Fruit fly (Drosophila melanogaster): ENCODE results near the gene tey.

The tey gene

dm6 chr3L:19670492-19670891 lies 6.6 kb upstream of the tey start (continued):
- TF ChIP-seq Hr51 (GFP tag; optimal IDR thresholded peaks at IDR 0.05) (peak in 1 of 2 experiments; percentile 38), CG14710 (tag; optimal IDR thresholded peaks at IDR 0.05) (peak; percentile 38), Sox102F (GFP tag; optimal IDR thresholded peaks at IDR 0.05) (peak; percentile 60), sisA (GFP tag; IDR thresholded peaks at IDR 0.05) (peak; percentile 65), row (GFP tag; IDR thresholded peaks at IDR 0.05) (peak; percentile 68), lab (GFP tag; optimal IDR thresholded peaks at IDR 0.05) (peak; percentile 51), CG10267 (tag; optimal IDR thresholded peaks at IDR 0.05) (peak; percentile 30), sd (tag; optimal IDR thresholded peaks at IDR 0.05) (peak; percentile 11), Aef1 (GFP tag; IDR thresholded peaks at IDR 0.05) (no peak), tap (tag; optimal IDR thresholded peaks at IDR 0.05) (peak; percentile 13), CG6689 (GFP tag; IDR thresholded peaks at IDR 0.05) (peak; percentile 61), phol (tag; optimal IDR thresholded peaks at IDR 0.05) (peak; percentile 40), CG1603 (tag; optimal IDR thresholded peaks at IDR 0.05) (peak; percentile 7), crp (GFP tag; optimal IDR thresholded peaks at IDR 0.05) (no peak), az2 (GFP tag; optimal IDR thresholded peaks at IDR 0.05) (peak; percentile 10), nmo (GFP tag; optimal IDR thresholded peaks at IDR 0.05) (peak; percentile 49), Xrp1 (GFP tag; IDR thresholded peaks at IDR 0.05) (peak; percentile 68), CG4424 (GFP tag; optimal IDR thresholded peaks at IDR 0.05) (peak; percentile 43), dan (GFP tag; IDR thresholded peaks at IDR 0.05) (0 out of 2 replicates have a peak, but pooled peaks have one; percentile 9), Oli (tag; optimal IDR thresholded peaks at IDR 0.05) (peak; percentile 51), CG14860 (GFP tag; IDR thresholded peaks at IDR 0.05; ENCODE audit: partially characterized antibody) (no peak), CG12391 (tag; optimal IDR thresholded peaks at IDR 0.05) (peak; percentile 50), CG10959 (GFP tag; IDR thresholded peaks at IDR 0.05) (no peak), CG14441 (GFP tag; IDR thresholded peaks at IDR 0.05) (0 out of 2 replicates have a peak, but pooled peaks have one; percentile 13), CG17829 (tag; optimal IDR thresholded peaks at IDR 0.05) (peak; percentile 49), dm (GFP tag; optimal IDR thresholded peaks at IDR 0.05) (no peak), gem (tag; optimal IDR thresholded peaks at IDR 0.05) (peak; percentile 67), CG15514 (GFP tag; optimal IDR thresholded peaks at IDR 0.05) (no peak), sc (optimal IDR thresholded peaks at IDR 0.05) (no peak), sc (GFP tag; optimal IDR thresholded peaks at IDR 0.05) (peak; percentile 34), unpg (GFP tag; optimal IDR thresholded peaks at IDR 0.05) (peak; percentile 47), CG15601 (tag; optimal IDR thresholded peaks at IDR 0.05) (peak; percentile 35), E2f1 (GFP tag; IDR thresholded peaks at IDR 0.05) (no peak), hkb (optimal IDR thresholded peaks at IDR 0.05) (no peak), hkb (GFP tag; IDR thresholded peaks at IDR 0.05) (peak; percentile 69), Hr3 (GFP tag; optimal IDR thresholded peaks at IDR 0.05) (peak; percentile 22), vnd (GFP tag; IDR thresholded peaks at IDR 0.05; ENCODE audit: partially characterized antibody) (no peak), Xbp1 (GFP tag; optimal IDR thresholded peaks at IDR 0.05) (peak; percentile 4), CG2875 (GFP tag; optimal IDR thresholded peaks at IDR 0.05) (peak; percentile 41), CG33557 (GFP tag; optimal IDR thresholded peaks at IDR 0.05) (no peak), sens (GFP tag) (peak; percentile 66), fd96Cb (tag; optimal IDR thresholded peaks at IDR 0.05) (peak; percentile 38), CG15073 (GFP tag; optimal IDR thresholded peaks at IDR 0.05) (no peak), ase (GFP tag; IDR thresholded peaks at IDR 0.05) (peak; percentile 43; the same call in 2 of the 3 replicates), CG1233 (GFP tag; optimal IDR thresholded peaks at IDR 0.05) (no peak), CG2129 (GFP tag; IDR thresholded peaks at IDR 0.05; ENCODE audit: partially characterized antibody) (no peak), CG31388 (GFP tag; optimal IDR thresholded peaks at IDR 0.05) (no peak), CG12942 (GFP tag; optimal IDR thresholded peaks at IDR 0.05) (peak; percentile 9), Dbx (GFP tag; IDR thresholded peaks at IDR 0.05) (no peak), Myb (GFP tag; optimal IDR thresholded peaks at IDR 0.05) (no peak)
